Fruit fly (Drosophila melanogaster) whole organism, adult: ENCODE data around the gene ort.

Experiments
- CG11617 ChIP-seq: fragments of 200-800 bp; sonication (Bioruptor generic); optimal IDR thresholded peaks from 2 replicates; lab custom pipeline; 2017; ENCODE audit warnings: mild to moderate bottlenecking, missing biosample characterization, missing genetic modification reagents, missing genetic modification characterization
- CG14711 ChIP-seq: fragments of 200-800 bp; sonication (Bioruptor generic); optimal IDR thresholded peaks from 2 replicates; lab custom pipeline; 2018; ENCODE audit warnings: missing biosample characterization, mild to moderate bottlenecking, missing genetic modification characterization, moderate library complexity
- CG1620 ChIP-seq: fragments of 200-800 bp; sonication (Bioruptor generic); optimal IDR thresholded peaks from 2 replicates; lab custom pipeline; 2016; ENCODE audit warnings: missing biosample characterization, missing genetic modification characterization
- CG33017 ChIP-seq: fragments of 200-800 bp; sonication (Bioruptor generic); optimal IDR thresholded peaks from 2 replicates; lab custom pipeline; 2018; ENCODE audit warnings: missing biosample characterization, mild to moderate bottlenecking, missing genetic modification characterization, moderate library complexity
- CG7045 ChIP-seq: fragments of 200-800 bp; sonication (Bioruptor generic); optimal IDR thresholded peaks from 2 replicates; lab custom pipeline; 2017; ENCODE audit warnings: missing biosample characterization, mild to moderate bottlenecking, missing genetic modification characterization
- Clk ChIP-seq: fragments of 200-800 bp; sonication (Bioruptor generic); optimal IDR thresholded peaks from 2 replicates; lab custom pipeline; 2017; ENCODE audit warnings: missing biosample characterization, missing genetic modification characterization
- Crg-1 ChIP-seq: fragments of 200-800 bp; sonication (Bioruptor generic); optimal IDR thresholded peaks from 2 replicates; lab custom pipeline; 2016; ENCODE audit warnings: missing biosample characterization, missing genetic modification characterization
- Mnt ChIP-seq: fragments of 200-800 bp; sonication (Bioruptor generic); optimal IDR thresholded peaks from 2 replicates; lab custom pipeline; 2016; ENCODE audit warnings: missing biosample characterization, mild to moderate bottlenecking, missing genetic modification characterization
- cic ChIP-seq: fragments of 200-800 bp; sonication (Bioruptor generic); optimal IDR thresholded peaks from 2 replicates; lab custom pipeline; 2017; ENCODE audit warnings: missing biosample characterization, mild to moderate bottlenecking, missing genetic modification characterization, moderate library complexity
- kay ChIP-seq: fragments of 200-800 bp; sonication (Bioruptor generic); peaks from one replicate; lab custom pipeline; 2016; ENCODE audit warnings: missing biosample characterization, missing genetic modification characterization, borderline replicate concordance
- ovo ChIP-seq: fragments of 200-800 bp; sonication (Bioruptor generic); optimal IDR thresholded peaks from 2 replicates; lab custom pipeline; 2016; ENCODE audit warnings: missing biosample characterization, missing genetic modification characterization
- pad ChIP-seq: fragments of 200-800 bp; sonication (Bioruptor generic); optimal IDR thresholded peaks from 3 replicates; lab custom pipeline; 2017; ENCODE audit warnings: missing biosample characterization, missing genetic modification characterization, mild to moderate bottlenecking, moderate library complexity, missing genetic modification reagents
- tj ChIP-seq: fragments of 200-800 bp; sonication (Bioruptor generic); optimal IDR thresholded peaks from 3 replicates; lab custom pipeline; 2017; ENCODE audit warnings: missing biosample characterization, mild to moderate bottlenecking, missing genetic modification characterization, moderate library complexity

DNA sequence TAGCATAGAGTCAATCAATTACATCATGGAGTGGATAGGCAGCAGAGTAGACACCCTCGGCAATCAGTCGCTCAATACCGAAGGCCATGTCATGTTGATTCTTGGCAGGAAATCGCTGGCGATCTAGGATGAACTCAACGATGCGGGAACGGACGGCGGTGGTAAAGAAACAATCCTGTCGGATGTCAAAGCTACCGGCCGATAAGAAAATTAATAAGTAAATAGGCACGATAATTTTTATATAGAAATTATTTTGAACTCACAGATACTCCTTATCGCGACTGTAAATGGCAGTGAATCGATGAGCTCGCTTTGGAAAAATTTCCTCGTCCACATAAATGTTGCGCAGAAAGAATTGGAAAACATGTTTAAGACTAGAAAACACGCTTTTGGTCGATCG lies 21.5 kb upstream of the ort start:
- TF ChIP-seq cic (GFP tag; lab: Kevin White, UChicago): no peak
- no peak for TF ChIP-seq Mnt (GFP tag; lab: Kevin White, UChicago)
- TF ChIP-seq kay (GFP tag; lab: Kevin White, UChicago): no peak
- no peak for TF ChIP-seq Clk (GFP tag; lab: Kevin White, UChicago)
- TF ChIP-seq Crg-1 (GFP tag; lab: Kevin White, UChicago): no peak
- no peak for TF ChIP-seq tj (GFP tag; lab: Kevin White, UChicago)
- no peak for TF ChIP-seq ovo
- TF ChIP-seq CG33017 (tag; lab: Kevin White, UChicago): no peak
- no peak for TF ChIP-seq CG1620 (GFP tag; lab: Kevin White, UChicago)
- TF ChIP-seq CG14711 (tag; lab: Kevin White, UChicago): no peak
- no peak for TF ChIP-seq CG11617 (GFP tag; lab: Kevin White, UChicago)
- no peak for TF ChIP-seq CG7045 (GFP tag; lab: Kevin White, UChicago)
- no peak for TF ChIP-seq pad
